Worm (Caenorhabditis elegans) whole organism, mixed stage, embryonic: ENCODE results near the gene Y50E8A.6.

Experiments
- M03D4.4 ChIP-seq: sonication (generic microtip); optimal IDR thresholded peaks from 2 replicates; lab custom pipeline; 2017; ENCODE audit warnings: mild to moderate bottlenecking, missing genetic modification characterization, missing compliant biosample characterization
- bed-3 ChIP-seq: fragments of 200-800 bp; sonication (Bioruptor generic); optimal IDR thresholded peaks from 3 replicates; lab custom pipeline; 2018; ENCODE audit warnings: mild to moderate bottlenecking, missing genetic modification characterization, moderate library complexity, missing compliant biosample characterization
- elt-1 ChIP-seq: sonication (generic microtip); optimal IDR thresholded peaks from 2 replicates; lab custom pipeline; 2017; ENCODE audit warnings: missing genetic modification characterization, mild to moderate bottlenecking, missing compliant biosample characterization, antibody characterized with exemption, moderate library complexity, borderline replicate concordance; ENCODE audit not compliant: insufficient read depth
- mep-1 ChIP-seq: fragments of 150-350 bp; optimal IDR thresholded peaks from 2 replicates; lab custom pipeline; 2017; ENCODE audit warnings: missing biosample characterization, missing genetic modification reagents, missing genetic modification characterization, inconsistent platforms
- nhr-12 ChIP-seq: fragments of 150-350 bp; optimal IDR thresholded peaks from 2 replicates; lab custom pipeline; 2014; ENCODE audit warnings: missing biosample characterization, missing genetic modification characterization
- nhr-237 ChIP-seq: fragments of 150-350 bp; optimal IDR thresholded peaks from 2 replicates; lab custom pipeline; 2014; ENCODE audit warnings: missing biosample characterization, missing genetic modification characterization

ce11 chrV:14773048-14773447 is 31.9 kb upstream of the Y50E8A.6 start, which contains the start of gene haf-7:
- no peak for TF ChIP-seq bed-3
- no peak for TF ChIP-seq mep-1 (tag; lab: Kevin White, UChicago)
- no peak for TF ChIP-seq M03D4.4 (tag; lab: Kevin White, UChicago)
- no peak for TF ChIP-seq elt-1 (tag; lab: Kevin White, UChicago)
- TF ChIP-seq nhr-237 (tag; lab: Kevin White, UChicago): no peak
- TF ChIP-seq nhr-12 (tag; lab: Kevin White, UChicago): no peak
